Worm (Caenorhabditis elegans): ENCODE results near the gene pde-4.

Gene pde-4

ce11 chrII:7628640-7629039, 22.4 kb downstream of the pde-4 start:
- TF ChIP-seq unc-62 (GFP tag; optimal IDR thresholded peaks at IDR 0.05) = no peak

- TF ChIP-seq unc-62 (GFP tag; optimal IDR thresholded peaks at IDR 0.05) = no peak
Measured at ce11 chrII:7624995-7625394, 26.1 kb downstream of the pde-4 start.

ce11 chrII:7624272-7624671, 26.8 kb downstream of the pde-4 start:
- TF ChIP-seq unc-62 (GFP tag; optimal IDR thresholded peaks at IDR 0.05) = no peak

ce11 chrII:7623466-7623865, 27.6 kb downstream of the pde-4 start:
- TF ChIP-seq unc-62 (GFP tag; optimal IDR thresholded peaks at IDR 0.05) = no peak

ce11 chrII:7621513-7621912, 29.5 kb downstream of the pde-4 start:
- TF ChIP-seq unc-62 (GFP tag; optimal IDR thresholded peaks at IDR 0.05) = no peak

- TF ChIP-seq unc-62 (GFP tag; optimal IDR thresholded peaks at IDR 0.05) = no peak
Measured at ce11 chrII:7620413-7620812, 30.6 kb downstream of the pde-4 start, which contains the start of gene R07G3.8. TSS of gene R07G3.8 (minus strand) at chrII:7620513.

- no peak for TF ChIP-seq unc-62 (GFP tag; optimal IDR thresholded peaks at IDR 0.05)
Measured at ce11 chrII:7618212-7618611, 32.8 kb downstream of the pde-4 start.

ce11 chrII:7616141-7616540, 34.9 kb downstream of the pde-4 start, which contains the start of gene cdc-42:
TSS of gene cdc-42 (plus strand) at chrII:7616452.
- TF ChIP-seq unc-62 (GFP tag; optimal IDR thresholded peaks at IDR 0.05) = no peak

ce11 chrII:7615318-7615891, 35.6 kb downstream of the pde-4 start:
- no peak for TF ChIP-seq unc-62 (GFP tag; optimal IDR thresholded peaks at IDR 0.05)

ce11 chrII:7614334-7614733, 36.7 kb downstream of the pde-4 start:
- no peak for TF ChIP-seq unc-62 (GFP tag; optimal IDR thresholded peaks at IDR 0.05)

- TF ChIP-seq unc-62 (GFP tag; optimal IDR thresholded peaks at IDR 0.05) = no peak
Measured at ce11 chrII:7613241-7613782, 37.7 kb downstream of the pde-4 start, which contains the start of the genes oig-4 and R07G3.7. TSS of gene oig-4 (plus strand) at chrII:7613541. TSS of gene R07G3.7 (minus strand) at chrII:7613732.

- no peak for TF ChIP-seq unc-62 (GFP tag; optimal IDR thresholded peaks at IDR 0.05)
Measured at ce11 chrII:7607953-7608352, 43.1 kb downstream of the pde-4 start, which contains the start of gene lips-17. TSS of gene lips-17 (plus strand) at chrII:7608253.

ce11 chrII:7605306-7605705, 45.7 kb downstream of the pde-4 start, which contains the start of gene osm-8:
TSS of gene osm-8 (minus strand) at chrII:7605406.
- TF ChIP-seq unc-62 (GFP tag; optimal IDR thresholded peaks at IDR 0.05) = no peak

- TF ChIP-seq unc-62 (GFP tag; optimal IDR thresholded peaks at IDR 0.05) = no peak
Measured at ce11 chrII:7599357-7599756, 51.7 kb downstream of the pde-4 start, which contains the start of gene npp-21. TSS of gene npp-21 (plus strand) at chrII:7599657.

ce11 chrII:7598702-7599314, 52.2 kb downstream of the pde-4 start, which contains the start of gene pgam-5:
TSS of gene pgam-5 (minus strand) at chrII:7598752.
- no peak for TF ChIP-seq unc-62 (GFP tag; optimal IDR thresholded peaks at IDR 0.05)

- no peak for TF ChIP-seq unc-62 (GFP tag; optimal IDR thresholded peaks at IDR 0.05)
Measured at ce11 chrII:7594812-7595211, 56.2 kb downstream of the pde-4 start, which contains the start of gene syd-1. TSS of gene syd-1 (minus strand) at chrII:7594912.

- no peak for TF ChIP-seq unc-62 (GFP tag; optimal IDR thresholded peaks at IDR 0.05)
Measured at ce11 chrII:7594262-7594661, 56.8 kb downstream of the pde-4 start.

Data from whole organism, dauer.